5 fruit fly cellular contexts compared by ENCODE assay signal in genomic region chr3R:24876843-24877457, dm6.
TF ChIP-seq lines count a peak whose summit lies in the region.

TSS of gene CG11089 (plus strand) at chr3R:24877045.
TSS of gene CG31381 (plus strand) at chr3R:24877045.

- no peak for TF ChIP-seq CTCF in whole organism, embryonic (GFP tag; optimal IDR thresholded peaks at IDR 0.05; lab: Kevin White, UChicago)

TF ChIP-seq in whole organism, adult, 20 proteins besides CTCF, POLR2A, EP300 and RAD21:
- TF ChIP-seq Mnt (GFP tag; optimal IDR thresholded peaks at IDR 0.05; lab: Kevin White, UChicago): peak; percentile 80
- peak; percentile 46 for TF ChIP-seq tj (GFP tag; optimal IDR thresholded peaks at IDR 0.05; lab: Kevin White, UChicago)
- no peak for TF ChIP-seq CG12768 (GFP tag; optimal IDR thresholded peaks at IDR 0.05; lab: Kevin White, UChicago)

TF ChIP-seq in whole organism, embryonic, 481 proteins besides CTCF, POLR2A, EP300 and RAD21 (continues in another document):
- TF ChIP-seq scrt (GFP tag; optimal IDR thresholded peaks at IDR 0.05; lab: Kevin White, UChicago): peak; percentile 84
- TF ChIP-seq CG7839 (tag; optimal IDR thresholded peaks at IDR 0.05; lab: Kevin White, UChicago): no peak
- no peak for TF ChIP-seq CG9609 (GFP tag; optimal IDR thresholded peaks at IDR 0.05; lab: Kevin White, UChicago)
- peak; percentile 38 for TF ChIP-seq CG12104 (GFP tag; optimal IDR thresholded peaks at IDR 0.05; lab: Kevin White, UChicago)
- no peak for TF ChIP-seq Sox100B (GFP tag; optimal IDR thresholded peaks at IDR 0.05; lab: Kevin White, UChicago)
- TF ChIP-seq CG7372 (GFP tag; IDR thresholded peaks at IDR 0.05; lab: Robert Waterston, UW): no peak
- no peak for TF ChIP-seq NC2α (GFP tag; optimal IDR thresholded peaks at IDR 0.05; lab: Kevin White, UChicago)
- peak; percentile 32 for TF ChIP-seq Meics (GFP tag; optimal IDR thresholded peaks at IDR 0.05; lab: Kevin White, UChicago)
- peak; percentile 89 for TF ChIP-seq dm (GFP tag; optimal IDR thresholded peaks at IDR 0.05; lab: Kevin White, UChicago)
- TF ChIP-seq Asciz (GFP tag; optimal IDR thresholded peaks at IDR 0.05; lab: Kevin White, UChicago): peak; percentile 25
- 0 out of 2 replicates have a peak, but pooled peaks have one; percentile 6 for TF ChIP-seq MBD-R2 (GFP tag; IDR thresholded peaks at IDR 0.05; lab: Robert Waterston, UW)
- peak; percentile 94 for TF ChIP-seq cwo (GFP tag; optimal IDR thresholded peaks at IDR 0.05; lab: Kevin White, UChicago)
- no peak for TF ChIP-seq Hmx (GFP tag; optimal IDR thresholded peaks at IDR 0.05; lab: Kevin White, UChicago)
- peak; percentile 45 for TF ChIP-seq CG10267 (tag; optimal IDR thresholded peaks at IDR 0.05; lab: Kevin White, UChicago)
- peak; percentile 22 for TF ChIP-seq MESR4 (GFP tag; optimal IDR thresholded peaks at IDR 0.05; lab: Kevin White, UChicago)
- no peak for TF ChIP-seq CG12155 (GFP tag; optimal IDR thresholded peaks at IDR 0.05; lab: Kevin White, UChicago)
- TF ChIP-seq Max (GFP tag; optimal IDR thresholded peaks at IDR 0.05; lab: Kevin White, UChicago): peak; percentile 66
- TF ChIP-seq Fer3 (tag; optimal IDR thresholded peaks at IDR 0.05; lab: Kevin White, UChicago): no peak
- TF ChIP-seq CG4707 (GFP tag; optimal IDR thresholded peaks at IDR 0.05; lab: Kevin White, UChicago): no peak
- TF ChIP-seq Nf-YB (GFP tag; optimal IDR thresholded peaks at IDR 0.05; lab: Kevin White, UChicago): peak; percentile 7
- peak; percentile 25 for TF ChIP-seq CG13424 (tag; optimal IDR thresholded peaks at IDR 0.05; lab: Kevin White, UChicago)
- TF ChIP-seq CG13775 (GFP tag; optimal IDR thresholded peaks at IDR 0.05; lab: Kevin White, UChicago): peak; percentile 6

TF ChIP-seq in whole organism, prepupa, 60 proteins besides CTCF, POLR2A, EP300 and RAD21:
- TF ChIP-seq CG8119 (GFP tag; IDR thresholded peaks at IDR 0.05; lab: Robert Waterston, UW): no peak
- no peak for TF ChIP-seq CG7368 (GFP tag; optimal IDR thresholded peaks at IDR 0.05; lab: Kevin White, UChicago)
- peak; percentile 82 for TF ChIP-seq CG1621 (tag; optimal IDR thresholded peaks at IDR 0.05; lab: Kevin White, UChicago)
- TF ChIP-seq Sox102F (GFP tag; optimal IDR thresholded peaks at IDR 0.05; lab: Kevin White, UChicago): no peak
- peak; percentile 85 for TF ChIP-seq Eip78C (GFP tag; lab: Kevin White, UChicago)

TF ChIP-seq in whole organism, pupa, 21 proteins besides CTCF, POLR2A, EP300 and RAD21:
- no peak for TF ChIP-seq rn (GFP tag; IDR thresholded peaks at IDR 0.05; lab: Robert Waterston, UW)
- no peak for TF ChIP-seq CG10348 (GFP tag; IDR thresholded peaks at IDR 0.05; lab: Robert Waterston, UW)
- TF ChIP-seq CG9948 (tag; optimal IDR thresholded peaks at IDR 0.05; lab: Kevin White, UChicago): no peak
- peak; percentile 13 for TF ChIP-seq CG17806 (tag; optimal IDR thresholded peaks at IDR 0.05; lab: Kevin White, UChicago)
- no peak for TF ChIP-seq CG14655 (GFP tag; optimal IDR thresholded peaks at IDR 0.05; lab: Kevin White, UChicago)
- no peak for TF ChIP-seq Snoo (tag; optimal IDR thresholded peaks at IDR 0.05; lab: Kevin White, UChicago)
- no peak for TF ChIP-seq Pif1B (GFP tag; optimal IDR thresholded peaks at IDR 0.05; lab: Kevin White, UChicago)
- TF ChIP-seq Pif1A (GFP tag; optimal IDR thresholded peaks at IDR 0.05; lab: Kevin White, UChicago): no peak
- TF ChIP-seq CG4496 (GFP tag; IDR thresholded peaks at IDR 0.05; lab: Robert Waterston, UW): no peak
TF ChIP-seq in whole organism, pupa: peak in this region for 1.

TF ChIP-seq in whole organism, wandering third instar larva, 38 proteins besides CTCF, POLR2A, EP300 and RAD21:
- TF ChIP-seq Rel (GFP tag; optimal IDR thresholded peaks at IDR 0.05; lab: Kevin White, UChicago) (no peak), Rel (tag; optimal IDR thresholded peaks at IDR 0.05; lab: Kevin White, UChicago) (peak; percentile 99), CrebA (GFP tag; optimal IDR thresholded peaks at IDR 0.05; lab: Kevin White, UChicago; ENCODE audit: borderline replicate concordance) (no peak), Myc (optimal IDR thresholded peaks at IDR 0.05; lab: Kevin White, UChicago) (peak; percentile 54)
